Fruit fly (Drosophila melanogaster): ENCODE data around the gene CG14990.

CG14990 gene

dm6 chr3L:4070996-4071379, 22.0 kb upstream of the CG14990 start (continued):
- TF ChIP-seq corto (GFP tag; optimal IDR thresholded peaks at IDR 0.05) (peak; percentile 85), Awh (GFP tag; IDR thresholded peaks at IDR 0.05) (peak; percentile 68), CG17359 (tag; optimal IDR thresholded peaks at IDR 0.05) (peak; percentile 75), Atf6 (GFP tag; IDR thresholded peaks at IDR 0.05) (peak; percentile 74), pho (GFP tag; optimal IDR thresholded peaks at IDR 0.05) (no peak), sd (tag; optimal IDR thresholded peaks at IDR 0.05) (no peak), bigmax (GFP tag; optimal IDR thresholded peaks at IDR 0.05) (no peak), CG11560 (tag; IDR thresholded peaks at IDR 0.05) (no peak), NfI (GFP tag; optimal IDR thresholded peaks at IDR 0.05) (peak; percentile 75), Hmx (GFP tag; optimal IDR thresholded peaks at IDR 0.05) (peak; percentile 6), Ada2b (GFP tag; IDR thresholded peaks at IDR 0.05) (peak; percentile 83), Xbp1 (GFP tag; optimal IDR thresholded peaks at IDR 0.05) (peak; percentile 64), Six4 (GFP tag; optimal IDR thresholded peaks at IDR 0.05) (peak; percentile 19), Aef1 (GFP tag; IDR thresholded peaks at IDR 0.05) (peak; percentile 69), stc (GFP tag; IDR thresholded peaks at IDR 0.05) (peak; percentile 76), CG8944 (GFP tag; optimal IDR thresholded peaks at IDR 0.05) (peak; percentile 33), CG3281 (GFP tag; optimal IDR thresholded peaks at IDR 0.05) (no peak), bcd (GFP tag; optimal IDR thresholded peaks at IDR 0.05) (peak; percentile 39), CG43689 (GFP tag; IDR thresholded peaks at IDR 0.05) (peak; percentile 55), NK7.1 (GFP tag; optimal IDR thresholded peaks at IDR 0.05) (no peak), CG1024 (GFP tag; IDR thresholded peaks at IDR 0.05) (peak; percentile 56; the same call in 1 of the 2 replicates), Pdp1 (GFP tag; optimal IDR thresholded peaks at IDR 0.05) (no peak), CG12071 (GFP tag; optimal IDR thresholded peaks at IDR 0.05) (peak; percentile 78), PHDP (tag; optimal IDR thresholded peaks at IDR 0.05) (peak; percentile 69), D19A (tag; optimal IDR thresholded peaks at IDR 0.05) (no peak), CG6813 (GFP tag; optimal IDR thresholded peaks at IDR 0.05) (peak; percentile 61), ro (GFP tag; IDR thresholded peaks at IDR 0.05) (peak; percentile 28; the same call in 1 of the 2 replicates), caup (GFP tag; optimal IDR thresholded peaks at IDR 0.05; ENCODE audit: severe bottlenecking) (peak; percentile 62), sens-2 (GFP tag; IDR thresholded peaks at IDR 0.05) (peak; percentile 63; the same call in 1 of the 2 replicates), br (optimal IDR thresholded peaks at IDR 0.05) (no peak), CG32767 (GFP tag; IDR thresholded peaks at IDR 0.05) (peak; percentile 40), sna (GFP tag; IDR thresholded peaks at IDR 0.05; ENCODE audit: partially characterized antibody) (no peak), CG11695 (GFP tag; IDR thresholded peaks at IDR 0.05) (peak; percentile 79), Rfx (GFP tag; IDR thresholded peaks at IDR 0.05) (peak; percentile 80), CG9876 (GFP tag; optimal IDR thresholded peaks at IDR 0.05) (peak; percentile 8), CG12769 (tag; optimal IDR thresholded peaks at IDR 0.05) (peak; percentile 89), CG2712 (tag; optimal IDR thresholded peaks at IDR 0.05) (peak; percentile 59), NC2β (GFP tag; optimal IDR thresholded peaks at IDR 0.05) (no peak), CG14050 (GFP tag; IDR thresholded peaks at IDR 0.05) (peak; percentile 74), D (optimal IDR thresholded peaks at IDR 0.05) (no peak), D (GFP tag; optimal IDR thresholded peaks at IDR 0.05) (no peak), vvl (GFP tag; IDR thresholded peaks at IDR 0.05) (peak; percentile 82), chn (GFP tag; optimal IDR thresholded peaks at IDR 0.05) (peak; percentile 23), dan (GFP tag; IDR thresholded peaks at IDR 0.05) (no peak), Ssrp (tag; optimal IDR thresholded peaks at IDR 0.05) (peak; percentile 47), slbo (GFP tag; IDR thresholded peaks at IDR 0.05) (peak; percentile 88), CG9817 (tag; optimal IDR thresholded peaks at IDR 0.05) (peak; percentile 56), CG2116 (GFP tag; optimal IDR thresholded peaks at IDR 0.05) (no peak), CG10321 (GFP tag; IDR thresholded peaks at IDR 0.05) (0 out of 2 replicates have a peak, but pooled peaks have one; percentile 18), tup (GFP tag; optimal IDR thresholded peaks at IDR 0.05) (peak; percentile 33), Blimp-1 (GFP tag; optimal IDR thresholded peaks at IDR 0.05) (peak; percentile 56), CG17328 (GFP tag; IDR thresholded peaks at IDR 0.05) (peak; percentile 79)

Data from whole organism, embryonic.